Worm (Caenorhabditis elegans) whole organism, L4/young adult: ENCODE measurements around the gene spsb-1.

Experiments
- W03F9.2 ChIP-seq: fragments of 150-350 bp; optimal IDR thresholded peaks from 2 replicates; lab custom pipeline; 2014; ENCODE audit warnings: missing biosample characterization, missing genetic modification characterization
- dao-5 ChIP-seq: sonication (generic microtip); optimal IDR thresholded peaks from 2 replicates; lab custom pipeline; 2016; ENCODE audit warnings: missing genotype, missing genetic modification characterization, moderate library complexity, missing compliant biosample characterization
- him-1 ChIP-seq: sonication (generic microtip); optimal IDR thresholded peaks from 2 replicates; lab custom pipeline; 2016; ENCODE audit warnings: missing genotype, missing genetic modification reagents, missing genetic modification characterization, missing compliant biosample characterization

DNA sequence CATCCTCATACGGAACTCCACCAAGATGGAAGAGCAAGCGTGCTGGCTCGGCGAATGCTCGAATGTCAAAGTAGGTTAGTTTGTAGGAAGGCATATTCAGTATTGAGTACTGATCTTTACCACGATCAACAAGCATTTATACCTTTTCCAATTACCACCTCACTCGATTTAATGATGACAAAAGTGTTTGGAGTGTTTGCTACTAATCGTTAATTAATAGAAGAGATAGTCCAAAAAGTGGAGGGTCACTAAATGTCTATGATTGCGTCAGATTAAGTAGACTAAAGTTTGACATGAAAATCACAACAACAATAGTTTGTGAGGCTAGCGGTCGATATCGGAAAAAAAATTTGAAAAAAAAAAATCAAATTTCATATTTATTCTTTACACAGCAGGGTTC lies 13.4 kb upstream of the spsb-1 start, which contains the start of gene gst-34:
- TF ChIP-seq W03F9.2 (no peak), him-1 (tag; lab: Kevin White, UChicago) (no peak), dao-5 (no peak)
